Worm (Caenorhabditis elegans): ENCODE data around the gene C28D4.18.

- TF ChIP-seq nhr-12 (tag; optimal IDR thresholded peaks at IDR 0.05) (no peak), unc-55 (GFP tag; optimal IDR thresholded peaks at IDR 0.05) (no peak), Y55F3AM.14 (GFP tag; optimal IDR thresholded peaks at IDR 0.05) (no peak), blmp-1 (tag; optimal IDR thresholded peaks at IDR 0.05; ENCODE audit: insufficient read depth) (no peak), nhr-77 (tag; optimal IDR thresholded peaks at IDR 0.05) (no peak), mab-5 (tag; optimal IDR thresholded peaks at IDR 0.05) (no peak), ama-1 (optimal IDR thresholded peaks at IDR 0.05) (no peak), nhr-237 (tag; optimal IDR thresholded peaks at IDR 0.05) (no peak), ztf-11 (tag; optimal IDR thresholded peaks at IDR 0.05) (no peak), unc-62 (GFP tag; optimal IDR thresholded peaks at IDR 0.05) (no peak), ZK546.5 (tag; optimal IDR thresholded peaks at IDR 0.05) (no peak), ztf-4 (tag; optimal IDR thresholded peaks at IDR 0.05) (no peak)
These were observed 447 bp downstream of the C28D4.18 start for ce11 chrIV:9725468-9725985.

All from whole organism, L2 larva.